Fruit fly (Drosophila melanogaster): ENCODE data around the gene TFAM.

The TFAM gene

DNA sequence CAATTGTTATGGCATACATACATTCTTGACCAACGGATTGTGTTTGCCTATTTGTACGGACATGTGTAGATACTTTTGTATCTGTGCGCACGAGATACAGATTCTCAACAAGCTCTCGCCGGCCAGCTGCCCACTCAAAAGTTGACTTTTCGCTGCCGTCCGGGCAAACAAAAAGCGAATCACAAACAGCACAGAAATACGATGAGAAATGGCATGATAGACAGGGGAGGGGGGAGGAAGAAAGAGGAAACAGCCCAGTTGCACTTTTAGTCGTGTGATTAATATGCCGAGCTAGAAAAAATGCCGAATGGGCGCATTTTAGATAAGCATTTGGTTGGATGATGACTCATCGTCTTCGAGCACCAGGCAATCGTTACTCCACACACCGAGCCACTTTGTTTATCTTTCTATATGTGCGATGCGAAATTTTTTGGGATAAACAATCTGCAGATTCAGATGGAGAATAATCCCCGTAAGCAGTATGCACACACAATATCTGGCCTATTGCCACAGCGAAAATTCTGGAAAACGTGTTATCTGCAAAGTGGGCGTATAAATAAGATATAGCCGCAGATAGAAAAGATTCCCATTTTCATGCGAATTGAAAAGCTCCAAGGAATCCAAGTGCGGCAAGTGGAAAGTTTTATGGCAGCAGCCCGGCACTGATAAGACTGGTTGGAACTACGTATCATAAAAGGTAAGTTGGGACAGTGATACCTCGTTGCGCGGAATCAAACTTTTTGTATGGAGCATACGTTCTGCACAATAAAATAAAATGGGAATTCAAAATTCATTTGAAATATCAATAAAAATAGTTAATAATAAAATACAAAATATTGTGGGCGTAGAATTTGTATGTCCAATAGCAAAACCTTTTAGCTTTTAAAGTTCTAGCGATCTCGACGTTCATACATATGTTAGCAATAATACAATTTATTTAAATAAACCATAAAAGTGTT, 29.9 kb downstream of the TFAM start:
- no peak for TF ChIP-seq Snoo (tag; optimal IDR thresholded peaks at IDR 0.05)
- TF ChIP-seq CG17806 (tag; optimal IDR thresholded peaks at IDR 0.05) = no peak
- TF ChIP-seq CG8159 (tag; optimal IDR thresholded peaks at IDR 0.05) = no peak
- no peak for TF ChIP-seq CG34367 (tag; optimal IDR thresholded peaks at IDR 0.05)
- TF ChIP-seq Ets98B (GFP tag; IDR thresholded peaks at IDR 0.05) = no peak; the same call in 1 of the 2 replicates
- TF ChIP-seq CG13204 (GFP tag; optimal IDR thresholded peaks at IDR 0.05) = no peak
- TF ChIP-seq CG14655 (GFP tag; optimal IDR thresholded peaks at IDR 0.05) = peak; percentile 18
- TF ChIP-seq CG12605 (GFP tag; IDR thresholded peaks at IDR 0.05) = no peak
- TF ChIP-seq fd96Ca (GFP tag; IDR thresholded peaks at IDR 0.05) = 0 out of 3 replicates have a peak, but pooled peaks have one; percentile 20
- no peak for TF ChIP-seq gl (tag; optimal IDR thresholded peaks at IDR 0.05)
- TF ChIP-seq CG4496 (GFP tag; IDR thresholded peaks at IDR 0.05) = 0 out of 3 replicates have a peak, but pooled peaks have one; percentile 6
- no peak for TF ChIP-seq D1 (tag; optimal IDR thresholded peaks at IDR 0.05)
- no peak for TF ChIP-seq CG8301 (tag; optimal IDR thresholded peaks at IDR 0.05)
- no peak for TF ChIP-seq CG32121 (GFP tag; IDR thresholded peaks at IDR 0.05)
- no peak for TF ChIP-seq rn (GFP tag; IDR thresholded peaks at IDR 0.05)
- TF ChIP-seq EcR (GFP tag; optimal IDR thresholded peaks at IDR 0.05) = no peak
- TF ChIP-seq CG9948 (tag; optimal IDR thresholded peaks at IDR 0.05) = no peak
- TF ChIP-seq Pif1A (GFP tag; optimal IDR thresholded peaks at IDR 0.05) = peak; percentile 17
- no peak for TF ChIP-seq CG10348 (GFP tag; IDR thresholded peaks at IDR 0.05)
- no peak for TF ChIP-seq CG15710 (tag; optimal IDR thresholded peaks at IDR 0.05)
- TF ChIP-seq Pif1B (GFP tag; optimal IDR thresholded peaks at IDR 0.05) = no peak

dm6 chr3R:20545678-20546077, 31.1 kb downstream of the TFAM start:
- TF ChIP-seq CG14655 (GFP tag; optimal IDR thresholded peaks at IDR 0.05) (no peak), CG15710 (tag; optimal IDR thresholded peaks at IDR 0.05) (no peak), fd96Ca (GFP tag; IDR thresholded peaks at IDR 0.05) (peak; percentile 23; the same call in 1 of the 3 replicates), CG12605 (GFP tag; IDR thresholded peaks at IDR 0.05) (0 out of 2 replicates have a peak, but pooled peaks have one; percentile 28), D1 (tag; optimal IDR thresholded peaks at IDR 0.05) (no peak), CG32121 (GFP tag; IDR thresholded peaks at IDR 0.05) (peak; percentile 26; the same call in 1 of the 2 replicates), CG4496 (GFP tag; IDR thresholded peaks at IDR 0.05) (0 out of 3 replicates have a peak, but pooled peaks have one; percentile 40), gl (tag; optimal IDR thresholded peaks at IDR 0.05) (no peak), Ets98B (GFP tag; IDR thresholded peaks at IDR 0.05) (peak; percentile 45; the same call in 1 of the 2 replicates)

DNA sequence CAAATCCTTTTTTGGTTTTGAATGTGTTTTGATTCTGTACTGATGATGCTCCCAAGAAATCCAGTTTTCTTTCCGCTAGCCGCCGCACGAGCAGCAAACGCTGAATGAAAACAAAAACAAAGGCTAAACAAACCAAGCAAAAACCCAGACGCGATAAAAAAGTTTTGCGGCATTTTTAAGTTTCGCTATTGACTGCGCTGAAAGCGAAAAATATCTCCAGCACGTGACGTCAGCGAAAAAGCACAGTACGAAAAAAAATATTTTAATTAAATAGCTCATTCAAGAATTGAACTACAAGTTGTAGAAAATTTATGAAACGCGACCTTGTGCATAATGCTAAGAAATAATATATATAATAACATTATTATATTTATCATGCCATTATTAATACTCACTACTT, 31.9 kb downstream of the TFAM start:
- no peak for TF ChIP-seq CG12605 (GFP tag; IDR thresholded peaks at IDR 0.05)

DNA sequence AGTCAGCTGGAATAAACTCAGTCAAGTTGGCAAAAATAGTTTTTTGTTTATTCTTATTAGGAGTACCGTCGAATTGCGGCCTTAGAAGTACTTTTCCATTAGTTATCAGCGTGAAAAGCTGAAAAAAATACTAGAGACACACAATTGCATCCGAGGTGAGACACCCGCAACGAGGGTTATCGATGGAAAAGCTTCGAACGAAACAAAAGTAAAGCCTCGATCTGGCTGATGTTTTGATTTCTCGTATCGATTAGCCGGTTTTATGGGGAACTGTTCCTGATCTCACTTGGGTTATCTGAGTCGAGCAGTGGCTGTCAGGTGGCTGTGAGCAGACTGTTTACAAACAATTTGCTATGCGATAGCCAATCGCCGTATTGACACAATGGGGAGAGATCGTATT, 33.1 kb downstream of the TFAM start:
- TF ChIP-seq rn (GFP tag; IDR thresholded peaks at IDR 0.05) = no peak
- no peak for TF ChIP-seq gl (tag; optimal IDR thresholded peaks at IDR 0.05)
- no peak for TF ChIP-seq CG4496 (GFP tag; IDR thresholded peaks at IDR 0.05)
- TF ChIP-seq CG12605 (GFP tag; IDR thresholded peaks at IDR 0.05) = no peak
- no peak for TF ChIP-seq CG34367 (tag; optimal IDR thresholded peaks at IDR 0.05)
- no peak for TF ChIP-seq Pif1A (GFP tag; optimal IDR thresholded peaks at IDR 0.05)

DNA sequence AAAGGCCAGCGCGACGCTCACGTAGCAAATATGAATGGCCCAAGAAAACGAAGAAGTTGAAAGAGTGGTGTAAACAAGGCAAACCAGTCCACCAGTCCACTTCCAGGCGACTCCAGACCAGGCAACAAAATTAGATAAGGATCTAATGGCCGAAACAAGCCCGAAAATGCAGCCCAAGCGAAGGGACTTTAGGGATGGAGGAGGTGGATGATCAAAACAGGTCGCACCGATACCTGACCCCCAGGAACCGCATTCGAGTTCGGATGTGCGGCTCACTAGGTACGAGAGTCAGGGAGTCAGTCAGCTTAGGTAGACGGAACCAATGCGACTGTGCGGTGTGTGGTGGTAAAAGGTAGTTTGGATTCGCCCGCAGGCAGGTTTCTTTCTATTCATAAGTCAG, 33.6 kb downstream of the TFAM start:
- no peak for TF ChIP-seq CG13204 (GFP tag; optimal IDR thresholded peaks at IDR 0.05)
- TF ChIP-seq Pif1B (GFP tag; optimal IDR thresholded peaks at IDR 0.05) = no peak
- no peak for TF ChIP-seq CG12605 (GFP tag; IDR thresholded peaks at IDR 0.05)
- no peak for TF ChIP-seq CG10348 (GFP tag; IDR thresholded peaks at IDR 0.05)
- no peak for TF ChIP-seq Ets98B (GFP tag; IDR thresholded peaks at IDR 0.05)
- TF ChIP-seq rn (GFP tag; IDR thresholded peaks at IDR 0.05) = no peak
- no peak for TF ChIP-seq CG9948 (tag; optimal IDR thresholded peaks at IDR 0.05)
- TF ChIP-seq CG8301 (tag; optimal IDR thresholded peaks at IDR 0.05) = no peak
- TF ChIP-seq CG8159 (tag; optimal IDR thresholded peaks at IDR 0.05) = no peak
- no peak for TF ChIP-seq CG4496 (GFP tag; IDR thresholded peaks at IDR 0.05)
- no peak for TF ChIP-seq gl (tag; optimal IDR thresholded peaks at IDR 0.05)
- TF ChIP-seq CG15710 (tag; optimal IDR thresholded peaks at IDR 0.05) = no peak
- TF ChIP-seq Pif1A (GFP tag; optimal IDR thresholded peaks at IDR 0.05) = no peak
- TF ChIP-seq CG32121 (GFP tag; IDR thresholded peaks at IDR 0.05) = no peak
- TF ChIP-seq fd96Ca (GFP tag; IDR thresholded peaks at IDR 0.05) = no peak
- TF ChIP-seq D1 (tag; optimal IDR thresholded peaks at IDR 0.05) = no peak
- TF ChIP-seq CG34367 (tag; optimal IDR thresholded peaks at IDR 0.05) = no peak
- no peak for TF ChIP-seq EcR (GFP tag; optimal IDR thresholded peaks at IDR 0.05)

dm6 chr3R:20542283-20543144, 34.3 kb downstream of the TFAM start:
- no peak for TF ChIP-seq CG15710 (tag; optimal IDR thresholded peaks at IDR 0.05)
- TF ChIP-seq CG4496 (GFP tag; IDR thresholded peaks at IDR 0.05) = peak; percentile 57; the same call in 1 of the 3 replicates
